Worm (Caenorhabditis elegans) whole organism, L1 larva: ENCODE results near the gene spex-3.

Experiments used
- ama-1 ChIP-seq: fragments of 150-350 bp; optimal IDR thresholded peaks from 2 replicates; lab custom pipeline; 2014
- efl-3 ChIP-seq: fragments of 200-800 bp; sonication (Bioruptor generic); optimal IDR thresholded peaks from 2 replicates; lab custom pipeline; 2018; ENCODE audit warnings: mild to moderate bottlenecking, missing genetic modification characterization, missing compliant biosample characterization
- egl-27 ChIP-seq, 2 experiments: fragments of 150-350 bp in 1 of 2; sonication (generic microtip); optimal IDR thresholded peaks; 3 replicates each; lab custom pipeline; 2017 to 2018; ENCODE audit warnings: missing biosample characterization in 2 of 2, missing genetic modification characterization in 2 of 2, missing genetic modification reagents in 2 of 2
- hpl-2 ChIP-seq: fragments of 150-350 bp; optimal IDR thresholded peaks from 2 replicates; lab custom pipeline; 2014; ENCODE audit warnings: missing biosample characterization, missing genetic modification reagents, missing genetic modification characterization
- nhr-12 ChIP-seq: sonication (generic microtip); optimal IDR thresholded peaks from 2 replicates; lab custom pipeline; 2017; ENCODE audit warnings: missing biosample characterization, missing genetic modification characterization
- nhr-85 ChIP-seq: sonication (generic microtip); peaks from one replicate; lab custom pipeline; 2016; ENCODE audit warnings: missing genetic modification characterization, inconsistent platforms, missing compliant biosample characterization
- sox-4 ChIP-seq: sonication (generic microtip); optimal IDR thresholded peaks from 2 replicates; lab custom pipeline; 2016; ENCODE audit warnings: missing genetic modification characterization, missing compliant biosample characterization
- tbx-2 ChIP-seq: sonication (generic microtip); optimal IDR thresholded peaks from 2 replicates; lab custom pipeline; 2016; ENCODE audit warnings: missing genetic modification characterization, missing compliant biosample characterization
- vab-15 ChIP-seq: sonication (generic microtip); optimal IDR thresholded peaks from 2 replicates; lab custom pipeline; 2017; ENCODE audit warnings: missing genotype, mild to moderate bottlenecking, missing genetic modification characterization, missing compliant biosample characterization
- ztf-11 ChIP-seq, 2 experiments: sonication (generic microtip); optimal IDR thresholded peaks; 2 replicates each; lab custom pipeline; 2016 to 2017; ENCODE audit warnings: missing genetic modification characterization in 2 of 2, missing biosample characterization in 1 of 2, missing compliant biosample characterization in 1 of 2
- ztf-4 ChIP-seq: fragments of 150-350 bp; optimal IDR thresholded peaks from 2 replicates; lab custom pipeline; 2014; ENCODE audit warnings: missing biosample characterization, missing genetic modification characterization

DNA sequence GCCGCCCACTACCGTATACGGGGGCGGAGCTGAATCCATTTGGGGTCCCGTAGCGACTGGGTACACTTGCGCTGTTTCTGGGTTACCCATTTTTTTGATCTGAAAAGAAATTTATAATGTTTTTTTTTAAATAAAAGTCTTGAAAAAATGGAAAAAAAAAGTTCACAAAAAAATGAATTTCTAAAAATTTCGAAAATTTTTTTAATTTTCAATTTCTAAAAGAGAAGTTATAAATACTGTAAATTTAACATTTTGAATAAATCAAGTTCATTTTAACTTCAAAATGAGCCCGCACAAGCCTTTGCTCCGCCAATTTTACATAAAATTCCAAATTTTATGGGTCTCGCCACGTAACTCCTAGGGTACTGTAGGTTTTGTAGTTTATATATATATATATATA is 42.5 kb downstream of the spex-3 start, which contains the start of gene Y22D7AL.15:
- TF ChIP-seq egl-27 (tag; optimal IDR thresholded peaks at IDR 0.05; lab: Kevin White, UChicago): no peak
- TF ChIP-seq ztf-4 (tag; lab: Kevin White, UChicago): no peak
- TF ChIP-seq hpl-2 (GFP tag; lab: Kevin White, UChicago): no peak
- TF ChIP-seq nhr-12 (tag; lab: Kevin White, UChicago): no peak
- no peak for TF ChIP-seq ztf-11 (tag; optimal IDR thresholded peaks at IDR 0.05; lab: Kevin White, UChicago)
- TF ChIP-seq efl-3 (GFP tag; lab: Kevin White, UChicago): no peak
- no peak for TF ChIP-seq nhr-85 (tag; lab: Kevin White, UChicago)
- no peak for TF ChIP-seq sox-4 (tag; lab: Kevin White, UChicago)
- TF ChIP-seq vab-15: no peak
- TF ChIP-seq ama-1: no peak
- no peak for TF ChIP-seq tbx-2 (tag; lab: Kevin White, UChicago)
